Fruit fly (Drosophila melanogaster): Measurements from ENCODE around the gene CG14015.

The CG14015 gene

DNA sequence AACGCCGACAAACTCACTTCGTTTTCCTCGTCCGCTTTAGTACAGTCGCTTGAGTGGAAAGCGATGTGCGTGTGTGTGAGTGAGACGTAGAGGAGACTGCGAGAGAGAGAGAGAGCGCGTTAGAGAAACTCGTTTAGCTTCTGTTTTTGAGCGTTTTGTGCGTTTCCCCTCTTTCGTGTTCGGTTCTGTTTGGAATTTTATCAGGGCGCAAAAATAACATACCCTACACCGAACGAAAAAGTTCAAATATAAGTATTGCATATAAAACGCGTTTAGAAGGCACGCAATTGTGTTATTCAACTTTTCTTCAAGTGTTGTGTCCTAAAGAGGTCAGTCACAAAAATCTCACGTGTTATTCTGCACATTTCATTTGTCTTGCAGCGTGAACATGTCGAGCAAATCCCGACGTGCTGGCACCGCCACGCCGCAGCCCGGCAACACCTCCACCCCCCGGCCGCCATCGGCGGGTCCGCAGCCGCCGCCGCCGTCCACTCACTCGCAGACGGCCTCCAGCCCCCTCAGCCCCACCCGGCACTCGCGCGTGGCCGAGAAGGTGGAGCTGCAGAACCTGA is 4.0 kb upstream of the CG14015 start (continued):
- TF ChIP-seq CG9139 (GFP tag; optimal IDR thresholded peaks at IDR 0.05), result no peak
- TF ChIP-seq Hr4 (GFP tag; optimal IDR thresholded peaks at IDR 0.05), result no peak
- no peak for TF ChIP-seq CG4318 (GFP tag; optimal IDR thresholded peaks at IDR 0.05)
- peak; percentile 28 for TF ChIP-seq lz (GFP tag; optimal IDR thresholded peaks at IDR 0.05)
- TF ChIP-seq svp (GFP tag), result peak; percentile 54
- TF ChIP-seq Gug (GFP tag; IDR thresholded peaks at IDR 0.05), result peak; percentile 34; the same call in 1 of the 2 replicates
- no peak for TF ChIP-seq acj6 (GFP tag; optimal IDR thresholded peaks at IDR 0.05)
- TF ChIP-seq CG8319 (GFP tag; optimal IDR thresholded peaks at IDR 0.05), result no peak
- TF ChIP-seq pdm3 (GFP tag; optimal IDR thresholded peaks at IDR 0.05), result peak; percentile 29

DNA sequence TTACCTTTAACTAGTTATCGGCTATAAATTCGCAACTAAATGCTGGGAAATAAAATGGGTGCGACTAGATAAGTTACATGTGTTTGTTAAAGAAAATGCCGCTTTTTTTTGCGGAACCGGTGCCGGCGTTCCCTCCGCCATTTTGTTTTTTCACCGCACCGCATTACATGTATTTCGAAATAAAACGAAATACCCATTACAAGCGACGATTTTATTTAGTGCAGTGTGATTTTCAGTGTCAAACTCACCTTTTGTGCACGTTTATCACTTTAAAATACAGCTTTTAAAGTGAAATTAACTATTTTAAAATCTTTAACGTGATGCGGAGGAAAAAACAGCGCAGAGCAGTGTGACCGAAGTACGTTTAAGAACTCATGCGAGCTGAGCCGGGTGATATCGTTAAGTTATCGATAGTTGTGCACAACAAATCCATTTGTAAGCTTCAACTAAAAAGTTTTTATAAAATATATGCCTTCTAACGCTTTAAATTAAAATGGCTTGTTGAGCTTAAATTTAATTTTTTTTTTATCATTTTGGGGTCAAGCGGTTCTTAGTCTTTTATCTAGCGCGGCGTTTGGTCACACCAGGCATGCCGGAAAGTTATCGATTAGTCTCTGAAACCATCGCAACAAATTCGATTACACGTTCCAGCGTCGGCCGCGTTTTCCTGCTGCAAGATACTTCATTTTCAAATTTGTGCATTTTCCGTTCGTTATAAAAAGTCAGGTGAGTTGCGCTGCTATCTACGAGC is 3.1 kb upstream of the CG14015 start, which contains the start of the genes Hel25E and Lam:
Gene Hel25E (minus strand): TSS at position 380 of the 751 bp plus-strand sequence.
Gene Lam (plus strand): TSS at position 546 of the 751 bp plus-strand sequence.
- TF ChIP-seq CG10669 (GFP tag; optimal IDR thresholded peaks at IDR 0.05) (no peak), CG8632 (GFP tag; optimal IDR thresholded peaks at IDR 0.05) (no peak), CG3032 (tag; optimal IDR thresholded peaks at IDR 0.05) (peak; percentile 10), CG3919 (GFP tag; optimal IDR thresholded peaks at IDR 0.05) (no peak), CG8119 (GFP tag; IDR thresholded peaks at IDR 0.05) (no peak), CG15336 (GFP tag; IDR thresholded peaks at IDR 0.05) (0 out of 2 replicates have a peak, but pooled peaks have one; percentile 9)

DNA sequence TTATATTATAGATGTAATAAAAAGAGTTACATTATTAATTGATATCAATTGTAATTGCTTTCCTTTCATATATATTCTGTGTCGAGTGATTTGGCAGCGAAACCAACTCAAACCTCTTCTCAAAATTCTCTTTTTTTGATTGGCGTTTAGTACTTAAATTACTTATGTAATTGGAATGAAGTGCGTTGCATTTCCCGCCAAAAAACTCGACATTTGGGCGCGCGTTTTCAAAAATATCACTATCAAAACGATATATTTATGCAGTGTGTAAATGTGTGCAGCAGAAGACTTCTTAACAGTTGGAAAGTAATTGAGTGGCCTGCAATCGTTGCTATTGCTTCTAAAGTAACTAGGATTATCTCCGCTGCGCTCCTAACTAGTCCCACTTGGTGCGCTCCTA is 1.9 kb downstream of the CG14015 start:
- TF ChIP-seq fkh (GFP tag; optimal IDR thresholded peaks at IDR 0.05) (no peak), CG6808 (GFP tag; optimal IDR thresholded peaks at IDR 0.05) (no peak), acj6 (GFP tag; optimal IDR thresholded peaks at IDR 0.05) (no peak), Eip93F (GFP tag; optimal IDR thresholded peaks at IDR 0.05) (no peak), Ets21C (GFP tag; optimal IDR thresholded peaks at IDR 0.05) (no peak), CG1621 (tag; optimal IDR thresholded peaks at IDR 0.05) (no peak)

DNA sequence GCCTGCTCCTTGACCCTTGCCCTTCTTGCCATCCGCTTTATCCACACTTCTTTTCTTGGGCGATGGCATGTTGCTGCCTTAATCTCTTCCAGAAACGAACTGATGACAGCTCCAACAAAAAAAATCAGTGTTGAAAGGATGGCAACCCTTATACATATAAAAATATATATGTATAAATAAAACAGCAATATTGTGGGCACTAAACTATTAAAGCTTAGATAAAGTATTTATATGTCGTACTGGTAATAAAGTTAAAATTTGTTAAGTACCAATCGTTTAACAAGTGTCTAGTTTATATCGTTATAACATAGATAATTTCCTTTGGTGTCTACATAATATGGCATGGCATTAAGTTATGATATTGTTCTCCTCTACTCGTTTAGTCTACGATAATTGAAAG is 2.3 kb downstream of the CG14015 start, which contains the start of gene tomb:
Gene tomb (minus strand): TSS at position 101 of the 400 bp plus-strand sequence.
- TF ChIP-seq CG32006 (GFP tag; optimal IDR thresholded peaks at IDR 0.05), result no peak
- no peak for TF ChIP-seq spab (GFP tag; optimal IDR thresholded peaks at IDR 0.05)
- TF ChIP-seq CG6276 (GFP tag; optimal IDR thresholded peaks at IDR 0.05), result no peak
- no peak for TF ChIP-seq eg (GFP tag; IDR thresholded peaks at IDR 0.05)
- TF ChIP-seq esn (GFP tag; optimal IDR thresholded peaks at IDR 0.05), result no peak
- TF ChIP-seq CG8632 (GFP tag; optimal IDR thresholded peaks at IDR 0.05), result no peak
- TF ChIP-seq pdm3 (GFP tag; optimal IDR thresholded peaks at IDR 0.05), result no peak
- no peak for TF ChIP-seq CG11902 (GFP tag; optimal IDR thresholded peaks at IDR 0.05)
- no peak for TF ChIP-seq Blimp-1 (GFP tag; optimal IDR thresholded peaks at IDR 0.05)
- no peak for TF ChIP-seq CG4318 (GFP tag; optimal IDR thresholded peaks at IDR 0.05)

DNA sequence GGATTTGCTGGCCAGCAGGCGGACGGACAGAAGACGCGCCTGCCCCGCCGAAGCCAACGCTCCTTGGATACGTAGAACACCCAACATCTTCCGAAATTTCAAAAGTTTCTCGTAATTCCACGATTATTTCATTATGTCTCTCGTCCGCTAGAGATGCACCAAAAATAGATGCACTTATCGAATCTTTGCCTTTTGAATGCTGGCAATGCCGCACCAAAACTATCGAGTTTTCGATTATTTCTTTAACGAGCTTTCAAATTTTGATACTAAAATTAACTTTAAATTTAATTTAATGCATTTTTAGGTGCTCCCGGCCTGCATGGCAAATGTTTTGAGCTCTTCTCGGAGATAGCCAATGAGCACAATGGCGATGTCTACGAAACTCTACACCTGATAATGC is 6.9 kb downstream of the CG14015 start, which contains the start of gene Coq6:
Gene Coq6 (minus strand): TSS at position 163 of the 400 bp plus-strand sequence.
- TF ChIP-seq CG6163 (GFP tag; IDR thresholded peaks at IDR 0.05) (0 out of 3 replicates have a peak, but pooled peaks have one; percentile 26), CG16779 (tag; optimal IDR thresholded peaks at IDR 0.05) (no peak)

DNA sequence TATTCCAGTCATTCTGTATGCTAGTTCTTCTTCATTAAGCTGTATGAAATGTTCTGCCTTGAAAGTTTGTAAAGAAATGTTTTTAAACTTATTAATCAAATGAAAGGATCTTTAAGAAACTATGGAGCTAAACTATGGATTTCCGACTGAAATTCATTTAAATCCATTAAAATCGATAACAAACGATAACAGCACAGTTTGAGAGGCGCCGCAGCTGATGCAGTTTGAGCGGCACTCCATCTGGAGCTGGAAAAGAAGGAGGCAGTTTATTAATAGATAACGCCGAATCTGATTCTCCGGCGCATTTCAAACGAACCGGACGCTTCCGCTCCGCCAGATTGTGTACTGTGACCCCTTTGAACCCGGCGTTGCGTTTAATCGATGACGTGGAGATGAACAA is 11.1 kb downstream of the CG14015 start, which contains the start of gene CG31915:
Gene CG31915 (plus strand): TSS at position 263 of the 400 bp plus-strand sequence.
- TF ChIP-seq CG1621 (tag; optimal IDR thresholded peaks at IDR 0.05) (peak; percentile 68), cyc (GFP tag; optimal IDR thresholded peaks at IDR 0.05) (no peak)
